Worm (Caenorhabditis elegans): Measurements from ENCODE around the gene spv-1.

- TF ChIP-seq elt-3 (tag; optimal IDR thresholded peaks at IDR 0.05) (no peak), nhr-12 (tag; optimal IDR thresholded peaks at IDR 0.05) (no peak), ama-1 (optimal IDR thresholded peaks at IDR 0.05) (no peak), nhr-237 (tag; optimal IDR thresholded peaks at IDR 0.05) (no peak), nhr-23 (tag; optimal IDR thresholded peaks at IDR 0.05) (no peak), nhr-25 (tag; optimal IDR thresholded peaks at IDR 0.05) (no peak), unc-62 (GFP tag; optimal IDR thresholded peaks at IDR 0.05) (no peak), lin-39 (tag; optimal IDR thresholded peaks at IDR 0.05) (no peak), nfya-1 (tag; optimal IDR thresholded peaks at IDR 0.05; ENCODE audit: insufficient read depth) (no peak), ztf-11 (tag; optimal IDR thresholded peaks at IDR 0.05) (no peak), jun-1 (tag; optimal IDR thresholded peaks at IDR 0.05) (no peak), ztf-4 (tag; optimal IDR thresholded peaks at IDR 0.05) (no peak), skn-1 (tag; optimal IDR thresholded peaks at IDR 0.05) (no peak)
These were observed 15.8 kb upstream of the spv-1 start for ce11 chrII:7944333-7944744.

Measured in whole organism, L3 larva.